Worm (Caenorhabditis elegans): ENCODE data around the gene BE10.3.
A peak's percentile ranks its signal among the peaks of the same experiment; 100 is the strongest.
"Not testable (repeated sequence)": the region's sequence is repeated elsewhere in the genome, so short reads cannot be mapped to it uniquely, and the experiment has no call there.

BE10.3 gene

DNA sequence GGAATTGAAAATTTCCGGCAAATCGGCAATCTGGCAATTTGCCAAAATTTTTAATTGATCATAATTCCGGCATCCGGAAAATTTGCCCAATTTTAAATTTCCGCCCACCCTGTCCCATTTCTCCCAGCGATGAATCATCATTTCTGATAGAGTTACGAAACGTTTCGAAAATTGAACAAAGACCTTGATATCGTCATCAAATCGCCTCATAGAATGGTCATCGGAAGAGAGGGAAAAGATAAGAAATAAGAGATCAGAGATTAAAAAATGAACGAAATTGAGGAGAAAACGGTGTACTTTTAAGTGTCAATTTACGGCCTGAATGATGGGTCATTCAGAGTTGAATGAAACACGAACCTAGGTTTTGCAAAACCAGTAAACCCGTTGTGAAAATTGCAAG, 39.8 kb downstream of the BE10.3 start (continued):
- TF ChIP-seq dmd-6 (GFP tag; IDR thresholded peaks at IDR 0.05) (peak; percentile 69), snpc-4 (tag; optimal IDR thresholded peaks at IDR 0.05) (no peak), daf-8 (GFP tag; IDR thresholded peaks at IDR 0.05) (no peak), nhr-237 (tag; optimal IDR thresholded peaks at IDR 0.05) (no peak), nhr-25 (tag; optimal IDR thresholded peaks at IDR 0.05; ENCODE audit: borderline replicate concordance, insufficient read depth) (no peak), jun-1 (tag; optimal IDR thresholded peaks at IDR 0.05) (no peak), lin-38 (GFP tag; IDR thresholded peaks at IDR 0.05) (no peak), nhr-77 (tag; optimal IDR thresholded peaks at IDR 0.05) (no peak), fos-1 (tag; optimal IDR thresholded peaks at IDR 0.05) (no peak), rbr-2 (tag; optimal IDR thresholded peaks at IDR 0.05) (no peak), ztf-11 (tag; optimal IDR thresholded peaks at IDR 0.05) (no peak), lir-3 (tag; optimal IDR thresholded peaks at IDR 0.05) (no peak), egl-43 (GFP tag; IDR thresholded peaks at IDR 0.05) (no peak), F44E2.7 (GFP tag; IDR thresholded peaks at IDR 0.05) (no peak), arid-1 (GFP tag; conservative IDR thresholded peaks at IDR 0.05) (no peak), vab-7 (GFP tag; IDR thresholded peaks at IDR 0.05) (no peak), tra-1 (GFP tag; IDR thresholded peaks at IDR 0.05) (no peak), Y75B8A.6 (GFP tag; IDR thresholded peaks at IDR 0.05) (no peak)

DNA sequence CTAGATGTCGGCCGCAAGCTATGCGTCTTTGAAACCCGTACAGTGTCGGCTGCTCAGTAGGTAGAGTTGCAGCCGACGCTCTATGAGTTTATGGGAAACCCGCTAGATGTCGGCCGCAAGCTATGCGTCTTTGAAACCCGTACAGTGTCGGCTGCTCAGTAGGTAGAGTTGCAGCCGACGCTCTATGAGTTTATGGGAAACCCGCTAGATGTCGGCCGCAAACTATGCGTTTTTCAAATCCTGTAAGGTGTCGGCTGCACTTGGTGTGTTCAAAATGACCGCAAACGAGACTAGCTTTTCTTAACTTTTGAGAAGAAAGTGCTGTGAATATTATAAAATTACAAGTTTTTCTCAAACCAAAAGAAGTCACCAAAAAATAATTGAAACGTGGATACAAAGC, 40.3 kb downstream of the BE10.3 start:
- TF ChIP-seq unc-62 (GFP tag; optimal IDR thresholded peaks at IDR 0.05 in 1 of 2) = peak in 1 of 2 experiments; percentile 30
- TF ChIP-seq unc-62 (tag; optimal IDR thresholded peaks at IDR 0.05) = not testable (repeated sequence)

ce11 chrIII:12848981-12849589, 41.3 kb downstream of the BE10.3 start:
- TF ChIP-seq egl-43 (GFP tag; IDR thresholded peaks at IDR 0.05) (no peak), jun-1 (tag; optimal IDR thresholded peaks at IDR 0.05) (no peak), duxl-1 (tag; optimal IDR thresholded peaks at IDR 0.05; ENCODE audit: poor library complexity) (no peak), nhr-41 (GFP tag; IDR thresholded peaks at IDR 0.05) (no peak), dve-1 (tag; optimal IDR thresholded peaks at IDR 0.05; ENCODE audit: insufficient read depth) (peak; percentile 67), unc-62 (GFP tag; optimal IDR thresholded peaks at IDR 0.05 in 1 of 2) (peak in 1 of 2 experiments; percentile 92), unc-62 (tag; optimal IDR thresholded peaks at IDR 0.05) (no peak), cey-2 (tag; optimal IDR thresholded peaks at IDR 0.05; ENCODE audit: borderline replicate concordance, insufficient read depth) (peak; percentile 39), T20F7.1 (GFP tag; optimal IDR thresholded peaks at IDR 0.05) (no peak), tra-1 (GFP tag; IDR thresholded peaks at IDR 0.05) (0 out of 2 replicates have a peak, but pooled peaks have one; percentile 12), nhr-111 (GFP tag; optimal IDR thresholded peaks at IDR 0.05) (no peak), lsy-2 (tag; optimal IDR thresholded peaks at IDR 0.05) (peak in 1 of 2 experiments; percentile 45), hlh-30 (tag; optimal IDR thresholded peaks at IDR 0.05; ENCODE audit: insufficient read depth) (peak; percentile 60), mdl-1 (tag; optimal IDR thresholded peaks at IDR 0.05) (peak; percentile 21 to 63), snpc-4 (tag; optimal IDR thresholded peaks at IDR 0.05) (peak; percentile 17), dmd-8 (GFP tag; IDR thresholded peaks at IDR 0.05) (no peak), F26F4.8 (GFP tag; conservative IDR thresholded peaks at IDR 0.05) (no peak), nhr-237 (tag; optimal IDR thresholded peaks at IDR 0.05) (no peak), lin-13 (GFP tag; optimal IDR thresholded peaks at IDR 0.05) (no peak), lin-39 (tag; optimal IDR thresholded peaks at IDR 0.05) (no peak), nhr-48 (tag; optimal IDR thresholded peaks at IDR 0.05) (peak; percentile 39), lim-7 (GFP tag; IDR thresholded peaks at IDR 0.05) (no peak), ces-1 (GFP tag; optimal IDR thresholded peaks at IDR 0.05) (no peak), nhr-11 (tag; optimal IDR thresholded peaks at IDR 0.05) (no peak), aha-1 (tag) (peak; percentile 66), vab-7 (GFP tag; IDR thresholded peaks at IDR 0.05) (no peak), lin-1 (GFP tag; IDR thresholded peaks at IDR 0.05) (no peak), nhr-28 (tag; optimal IDR thresholded peaks at IDR 0.05) (peak; percentile 94), hlh-11 (tag; optimal IDR thresholded peaks at IDR 0.05) (no peak), skn-1 (tag; optimal IDR thresholded peaks at IDR 0.05) (no peak), D1046.2 (GFP tag; IDR thresholded peaks at IDR 0.05) (no peak), nhr-25 (tag; optimal IDR thresholded peaks at IDR 0.05; ENCODE audit: borderline replicate concordance, insufficient read depth) (peak; percentile 19), hmg-1.1 (GFP tag; IDR thresholded peaks at IDR 0.05) (no peak), attf-4 (tag; optimal IDR thresholded peaks at IDR 0.05) (no peak), zag-1 (tag; optimal IDR thresholded peaks at IDR 0.05) (no peak), dmd-6 (GFP tag; IDR thresholded peaks at IDR 0.05) (peak; percentile 35; the same call in 1 of the 2 replicates), lin-38 (GFP tag; IDR thresholded peaks at IDR 0.05) (no peak)
